Worm (Caenorhabditis elegans): ENCODE results near the gene mdt-10.

mdt-10 gene

ce11 chrII:7822454-7822853 is 32.4 kb downstream of the mdt-10 start, which contains the start of gene irld-47:
irld-47 (minus strand) TSS chrII:7822554.
- TF ChIP-seq pat-9 (tag; optimal IDR thresholded peaks at IDR 0.05) (no peak), K09A11.1 (tag; optimal IDR thresholded peaks at IDR 0.05; ENCODE audit: insufficient read depth) (no peak), ceh-19 (GFP tag; optimal IDR thresholded peaks at IDR 0.05) (no peak), ref-2 (tag; optimal IDR thresholded peaks at IDR 0.05) (no peak), lin-11 (tag; optimal IDR thresholded peaks at IDR 0.05) (no peak), lim-6 (tag; optimal IDR thresholded peaks at IDR 0.05) (no peak), mec-3 (tag; optimal IDR thresholded peaks at IDR 0.05; ENCODE audit: borderline replicate concordance) (no peak), ceh-24 (tag; optimal IDR thresholded peaks at IDR 0.05) (no peak), unc-3 (GFP tag; conservative IDR thresholded peaks at IDR 0.05) (no peak), unc-3 (tag; optimal IDR thresholded peaks at IDR 0.05) (no peak), pha-2 (tag; optimal IDR thresholded peaks at IDR 0.05) (no peak), syd-9 (tag; optimal IDR thresholded peaks at IDR 0.05) (no peak), rnt-1 (tag; optimal IDR thresholded peaks at IDR 0.05) (no peak), odd-2 (tag; optimal IDR thresholded peaks at IDR 0.05) (no peak)

DNA sequence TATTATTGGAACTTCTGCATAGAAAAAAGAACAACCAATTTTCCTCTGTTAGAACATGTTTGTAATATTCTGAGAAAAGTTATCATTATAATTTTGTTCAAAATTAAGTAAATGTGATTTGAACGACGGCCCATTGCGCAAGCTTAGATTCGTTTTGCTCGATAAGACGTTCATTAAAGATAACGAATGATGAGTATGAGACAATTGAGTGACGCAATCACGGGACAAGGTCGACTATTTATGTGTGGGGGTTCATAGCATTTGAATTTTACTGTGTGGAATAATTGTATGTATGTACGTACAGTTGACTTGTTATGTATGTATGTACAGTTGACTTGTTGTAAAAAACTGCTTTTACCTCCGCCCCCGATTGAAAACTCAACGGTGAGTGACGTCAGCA is 35.5 kb downstream of the mdt-10 start:
- TF ChIP-seq T23F11.4 (GFP tag; optimal IDR thresholded peaks at IDR 0.05) = no peak
- TF ChIP-seq elt-2 (tag; optimal IDR thresholded peaks at IDR 0.05) = peak; percentile 91

DNA sequence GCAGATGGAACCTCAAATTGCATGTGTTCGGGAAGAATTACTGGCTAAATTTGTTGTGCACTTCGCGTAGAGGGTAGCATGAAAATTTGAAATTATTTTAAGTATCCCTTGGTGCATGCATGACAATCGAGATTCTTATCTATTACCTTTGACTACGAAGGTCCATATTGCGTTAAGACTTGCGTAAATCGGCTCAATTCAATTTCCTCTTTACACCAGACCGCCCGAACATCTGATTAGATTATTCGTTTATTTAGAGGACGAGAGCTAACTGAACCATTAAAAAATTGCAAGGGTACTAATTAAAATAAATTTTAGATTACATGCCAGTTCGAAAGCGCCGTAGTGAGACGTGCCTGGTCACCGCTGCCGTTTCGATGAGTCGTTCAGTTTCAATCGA is 37.3 kb downstream of the mdt-10 start:
- no peak for TF ChIP-seq hlh-30 (tag; optimal IDR thresholded peaks at IDR 0.05; ENCODE audit: insufficient read depth)
- peak; percentile 19 for TF ChIP-seq elt-2 (tag; optimal IDR thresholded peaks at IDR 0.05)
- TF ChIP-seq unc-42 (tag; optimal IDR thresholded peaks at IDR 0.05) = peak; percentile 68

DNA sequence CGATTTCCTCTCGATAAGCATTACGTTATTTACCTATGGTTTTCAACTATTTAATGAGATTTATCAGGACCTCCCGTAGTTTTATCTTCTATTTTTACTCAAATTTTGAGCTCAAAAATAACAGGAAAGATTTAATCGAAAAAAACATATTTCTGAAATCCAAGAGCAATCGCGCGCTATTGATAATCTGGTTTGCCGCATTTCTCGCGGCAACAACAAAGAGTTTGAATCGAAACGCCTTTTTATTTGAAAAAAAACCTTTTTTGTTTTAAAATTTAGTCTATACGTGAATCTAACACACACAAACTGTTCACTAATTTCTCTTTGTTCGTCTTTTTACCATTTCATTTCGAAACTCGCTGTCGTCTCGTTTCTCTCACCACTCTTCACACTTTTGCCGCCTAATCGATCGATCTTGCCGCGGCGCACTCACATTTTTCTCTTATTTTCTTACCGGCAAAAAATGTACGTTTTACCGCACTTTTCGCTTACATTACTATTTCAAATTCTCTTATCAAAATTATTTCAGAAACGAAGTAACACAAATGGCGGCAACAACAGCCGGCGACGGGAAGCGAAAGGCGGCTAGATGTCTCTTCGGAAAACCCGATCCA is 38.6 kb downstream of the mdt-10 start, which contains the start of gene cki-2:
cki-2 (plus strand) TSS at position 337 of the 614 bp plus-strand sequence.
- TF ChIP-seq mec-3 (tag; optimal IDR thresholded peaks at IDR 0.05; ENCODE audit: borderline replicate concordance) (no peak), unc-42 (tag; optimal IDR thresholded peaks at IDR 0.05) (peak; percentile 38)

DNA sequence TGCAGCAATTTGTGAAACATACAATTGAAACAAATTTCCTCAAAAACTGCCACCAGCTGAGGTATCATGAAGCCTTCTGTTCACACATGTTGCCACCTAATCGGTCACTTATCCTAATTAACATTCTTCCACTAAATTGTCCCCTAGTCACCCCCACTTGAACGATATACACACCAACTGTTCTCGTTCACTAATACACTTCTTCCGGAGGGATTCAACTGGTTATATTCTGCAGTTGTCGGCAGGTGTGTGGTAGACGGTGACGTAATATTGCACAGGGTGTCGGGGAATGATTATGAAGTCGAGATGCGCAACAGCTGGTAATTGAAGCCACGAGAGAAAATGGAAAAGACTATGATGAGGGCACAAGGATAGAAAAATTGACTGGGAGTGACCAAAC is 39.4 kb downstream of the mdt-10 start:
- TF ChIP-seq ceh-31 (tag; optimal IDR thresholded peaks at IDR 0.05) (peak; percentile 23), F13H6.1 (tag; optimal IDR thresholded peaks at IDR 0.05) (no peak), unc-55 (GFP tag; optimal IDR thresholded peaks at IDR 0.05) (peak; percentile 15)

ce11 chrII:7814915-7815314 is 39.9 kb downstream of the mdt-10 start:
- no peak for TF ChIP-seq nfya-1 (tag; optimal IDR thresholded peaks at IDR 0.05)
- TF ChIP-seq fkh-6 (tag; optimal IDR thresholded peaks at IDR 0.05) = no peak
- no peak for TF ChIP-seq sdc-2 (tag; optimal IDR thresholded peaks at IDR 0.05)
- TF ChIP-seq rnt-1 (tag; optimal IDR thresholded peaks at IDR 0.05) = no peak
- TF ChIP-seq hlh-8 (tag; optimal IDR thresholded peaks at IDR 0.05) = no peak
- no peak for TF ChIP-seq ceh-31 (tag; optimal IDR thresholded peaks at IDR 0.05)
- no peak for TF ChIP-seq ceh-18 (tag; optimal IDR thresholded peaks at IDR 0.05)
- TF ChIP-seq unc-42 (tag; optimal IDR thresholded peaks at IDR 0.05) = no peak
- TF ChIP-seq dmd-4 (tag; optimal IDR thresholded peaks at IDR 0.05; ENCODE audit: borderline replicate concordance) = no peak
- no peak for TF ChIP-seq pha-4 (tag; optimal IDR thresholded peaks at IDR 0.05)
- no peak for TF ChIP-seq ahr-1 (tag; optimal IDR thresholded peaks at IDR 0.05)
- no peak for TF ChIP-seq nhr-11 (tag; optimal IDR thresholded peaks at IDR 0.05)
- no peak for TF ChIP-seq pag-3 (tag; optimal IDR thresholded peaks at IDR 0.05; ENCODE audit: borderline replicate concordance)
- no peak for TF ChIP-seq hlh-13 (GFP tag; optimal IDR thresholded peaks at IDR 0.05)
- TF ChIP-seq madf-2 (tag; optimal IDR thresholded peaks at IDR 0.05) = no peak
- no peak for TF ChIP-seq hlh-6 (tag; optimal IDR thresholded peaks at IDR 0.05)
- TF ChIP-seq gmeb-2 (tag; optimal IDR thresholded peaks at IDR 0.05) = no peak
- no peak for TF ChIP-seq C08G9.2 (tag; optimal IDR thresholded peaks at IDR 0.05)
- TF ChIP-seq fax-1 (tag; optimal IDR thresholded peaks at IDR 0.05) = no peak

Measured in whole organism, late embryonic.